Fruit fly (Drosophila melanogaster) whole organism, embryonic: ENCODE results near the gene CG13138.

Experiments
- CG1024 ChIP-seq: fragments of 200-800 bp; sonication (Bioruptor generic); IDR thresholded peaks from 2 replicates; pipeline ENCODE4 v1.3.6; 2022; ENCODE audit warnings: missing biosample characterization, missing genetic modification characterization
- CG10366 ChIP-seq: fragments of 200-800 bp; sonication (Bioruptor generic); IDR thresholded peaks from 2 replicates; pipeline ENCODE4 v1.3.6; 2022; ENCODE audit warnings: missing biosample characterization, missing genetic modification characterization
- CG10462 ChIP-seq: fragments of 200-800 bp; sonication (Bioruptor generic); optimal IDR thresholded peaks from 2 replicates; lab custom pipeline; 2016; ENCODE audit warnings: missing biosample characterization, missing genetic modification characterization
- CG12236 ChIP-seq: fragments of 200-800 bp; sonication (Bioruptor generic); optimal IDR thresholded peaks from 2 replicates; lab custom pipeline; 2016; ENCODE audit warnings: missing biosample characterization, missing genetic modification characterization
- CG12391 ChIP-seq: fragments of 200-800 bp; sonication (Bioruptor generic); optimal IDR thresholded peaks from 3 replicates; lab custom pipeline; 2018; ENCODE audit warnings: missing biosample characterization, mild to moderate bottlenecking, missing genetic modification characterization, moderate library complexity
- CG14014 ChIP-seq: fragments of 200-800 bp; sonication (Bioruptor generic); IDR thresholded peaks from 2 replicates; pipeline ENCODE4 v1.3.6; 2022; ENCODE audit warnings: missing biosample characterization, missing genetic modification characterization
- CG14667 ChIP-seq: fragments of 200-800 bp; sonication (Bioruptor generic); IDR thresholded peaks from 2 replicates; pipeline ENCODE4 v1.3.6; 2022; ENCODE audit warnings: missing biosample characterization, missing genetic modification characterization
- CG1647 ChIP-seq: fragments of 200-800 bp; sonication (Bioruptor generic); optimal IDR thresholded peaks from 3 replicates; lab custom pipeline; 2016; ENCODE audit warnings: missing biosample characterization, missing genetic modification characterization
- CG16863 ChIP-seq: fragments of 200-800 bp; sonication (Bioruptor generic); optimal IDR thresholded peaks from 3 replicates; lab custom pipeline; 2016; ENCODE audit warnings: missing biosample characterization, missing genetic modification characterization
- CG17328 ChIP-seq: fragments of 200-800 bp; sonication (Bioruptor generic); IDR thresholded peaks from 2 replicates; pipeline ENCODE4 v1.3.6; 2022; ENCODE audit warnings: missing biosample characterization, missing genetic modification characterization
- CG18262 ChIP-seq: fragments of 200-800 bp; optimal IDR thresholded peaks from 3 replicates; lab custom pipeline; 2019; ENCODE audit warnings: missing biosample characterization, mild to moderate bottlenecking, missing genetic modification characterization, moderate library complexity
- CG18764 ChIP-seq: fragments of 200-800 bp; sonication (Bioruptor generic); optimal IDR thresholded peaks from 3 replicates; lab custom pipeline; 2016; ENCODE audit warnings: missing biosample characterization, missing genetic modification characterization
- CG2889 ChIP-seq: fragments of 200-800 bp; sonication (Bioruptor generic); IDR thresholded peaks from 3 replicates; pipeline ENCODE4 v1.3.6; 2022; ENCODE audit warnings: missing biosample characterization, missing genetic modification characterization
- CG31224 ChIP-seq: fragments of 200-800 bp; sonication (Bioruptor generic); IDR thresholded peaks from 2 replicates; pipeline ENCODE4 v1.3.6; 2022; ENCODE audit warnings: missing biosample characterization, missing genetic modification characterization
- CG31365 ChIP-seq: fragments of 200-800 bp; sonication (Bioruptor generic); optimal IDR thresholded peaks from 2 replicates; lab custom pipeline; 2018; ENCODE audit warnings: missing biosample characterization, mild to moderate bottlenecking, missing genetic modification characterization
- CG3281 ChIP-seq: fragments of 200-800 bp; sonication (Bioruptor generic); optimal IDR thresholded peaks from 3 replicates; lab custom pipeline; 2017; ENCODE audit warnings: missing biosample characterization, mild to moderate bottlenecking, missing genetic modification characterization
- CG4328 ChIP-seq: fragments of 200-800 bp; sonication (Bioruptor generic); optimal IDR thresholded peaks from 3 replicates; lab custom pipeline; 2017; ENCODE audit warnings: missing biosample characterization, missing genetic modification reagents, missing genetic modification characterization
- CG4360 ChIP-seq: fragments of 200-800 bp; sonication (Bioruptor generic); IDR thresholded peaks from 2 replicates; pipeline ENCODE4 v1.3.6; 2022; ENCODE audit warnings: missing biosample characterization, missing genetic modification characterization
- CG5180 ChIP-seq: fragments of 200-800 bp; sonication (Bioruptor generic); optimal IDR thresholded peaks from 3 replicates; lab custom pipeline; 2017; ENCODE audit warnings: missing biosample characterization, missing genetic modification characterization, mild to moderate bottlenecking, moderate library complexity, missing genetic modification reagents
- CG5953 ChIP-seq: fragments of 200-800 bp; sonication (Bioruptor generic); IDR thresholded peaks from 2 replicates; pipeline ENCODE4 v1.3.6; 2022; ENCODE audit warnings: missing biosample characterization, missing genetic modification characterization
- CG6254 ChIP-seq: fragments of 200-800 bp; sonication (Bioruptor generic); optimal IDR thresholded peaks from 3 replicates; lab custom pipeline; 2017; ENCODE audit warnings: mild to moderate bottlenecking, missing biosample characterization, missing genetic modification reagents, missing genetic modification characterization
- CG8478 ChIP-seq: fragments of >200 bp; optimal IDR thresholded peaks from 2 replicates; lab custom pipeline; 2018
- CG8944 ChIP-seq: fragments of 200-800 bp; sonication (Bioruptor generic); optimal IDR thresholded peaks from 3 replicates; lab custom pipeline; 2016; ENCODE audit warnings: missing biosample characterization, missing genetic modification characterization
- CG9437 ChIP-seq: fragments of 200-800 bp; sonication (Bioruptor generic); optimal IDR thresholded peaks from 2 replicates; lab custom pipeline; 2018; ENCODE audit warnings: missing biosample characterization, mild to moderate bottlenecking, missing genetic modification characterization
- CG9797 ChIP-seq: fragments of 200-800 bp; sonication (Bioruptor generic); optimal IDR thresholded peaks from 3 replicates; lab custom pipeline; 2018; ENCODE audit warnings: missing biosample characterization, mild to moderate bottlenecking, missing genetic modification characterization
- CkIIα-i1 ChIP-seq: fragments of 200-800 bp; sonication (Bioruptor generic); IDR thresholded peaks from 2 replicates; pipeline ENCODE4 v1.3.6; 2022; ENCODE audit warnings: missing biosample characterization, missing genetic modification characterization
- CrebB ChIP-seq: fragments of 200-800 bp; sonication (Bioruptor generic); optimal IDR thresholded peaks from 3 replicates; lab custom pipeline; 2018; ENCODE audit warnings: missing biosample characterization, mild to moderate bottlenecking, missing genetic modification characterization
- Doc3 ChIP-seq: fragments of 200-800 bp; sonication (Bioruptor generic); IDR thresholded peaks from 3 replicates; pipeline ENCODE4 v1.3.6; 2022; ENCODE audit warnings: missing biosample characterization, missing genetic modification characterization; ENCODE audit not compliant: partially characterized antibody
- Hey ChIP-seq: fragments of 200-800 bp; sonication (Bioruptor generic); optimal IDR thresholded peaks from 3 replicates; lab custom pipeline; 2018; ENCODE audit warnings: missing biosample characterization, mild to moderate bottlenecking, missing genetic modification characterization
- HmgD ChIP-seq: fragments of 200-800 bp; sonication (Bioruptor generic); optimal IDR thresholded peaks from 3 replicates; lab custom pipeline; 2016; ENCODE audit warnings: missing biosample characterization, missing genetic modification characterization
- HmgZ ChIP-seq: fragments of 200-800 bp; sonication (Bioruptor generic); optimal IDR thresholded peaks from 2 replicates; lab custom pipeline; 2018; ENCODE audit warnings: missing biosample characterization, mild to moderate bottlenecking, missing genetic modification characterization
- Kr ChIP-seq: fragments of 200-800 bp; sonication (Bioruptor generic); optimal IDR thresholded peaks from 2 replicates; lab custom pipeline; 2017; ENCODE audit warnings: missing biosample characterization, mild to moderate bottlenecking, missing genetic modification characterization
- Optix ChIP-seq: fragments of 200-800 bp; sonication (Bioruptor generic); IDR thresholded peaks from 3 replicates; pipeline ENCODE4 v1.3.6; 2022; ENCODE audit warnings: missing biosample characterization, missing genetic modification characterization
- Rx ChIP-seq: fragments of 200-800 bp; sonication (Bioruptor generic); IDR thresholded peaks from 2 replicates; pipeline ENCODE4 v1.3.6; 2022; ENCODE audit warnings: missing biosample characterization, missing genetic modification characterization
- Sry-β ChIP-seq: fragments of 200-800 bp; sonication (Bioruptor generic); optimal IDR thresholded peaks from 2 replicates; lab custom pipeline; 2018; ENCODE audit warnings: missing biosample characterization, mild to moderate bottlenecking, missing genetic modification characterization, moderate library complexity
- Xbp1 ChIP-seq: fragments of 200-800 bp; sonication (Bioruptor generic); optimal IDR thresholded peaks from 3 replicates; lab custom pipeline; 2016; ENCODE audit warnings: missing biosample characterization, mild to moderate bottlenecking, missing genetic modification characterization
- YL-1 ChIP-seq: fragments of 200-800 bp; sonication (Bioruptor generic); optimal IDR thresholded peaks from 3 replicates; lab custom pipeline; 2017; ENCODE audit warnings: missing biosample characterization, mild to moderate bottlenecking, missing genetic modification characterization
- ash1 ChIP-seq: fragments of 200-800 bp; sonication (Bioruptor generic); optimal IDR thresholded peaks from 2 replicates; lab custom pipeline; 2018; ENCODE audit warnings: missing biosample characterization, mild to moderate bottlenecking, missing genetic modification characterization
- bsh ChIP-seq, 2 experiments: fragments of 200-800 bp; sonication (Bioruptor generic); optimal IDR thresholded peaks; 2 replicates each; lab custom pipeline; 2017 to 2018; ENCODE audit warnings: mild to moderate bottlenecking in 2 of 2, missing biosample characterization in 2 of 2, missing genetic modification characterization in 2 of 2, moderate library complexity in 1 of 2
- croc ChIP-seq: fragments of 200-800 bp; sonication (Bioruptor generic); conservative IDR thresholded peaks from 3 replicates; pipeline ENCODE4 v1.3.6; 2022; ENCODE audit warnings: missing biosample characterization, missing genetic modification characterization
- dmrt99B ChIP-seq: fragments of 200-800 bp; sonication (Bioruptor generic); optimal IDR thresholded peaks from 2 replicates; lab custom pipeline; 2018; ENCODE audit warnings: missing biosample characterization, mild to moderate bottlenecking, missing genetic modification characterization, moderate library complexity
- ewg ChIP-seq: fragments of 200-800 bp; sonication (Bioruptor generic); optimal IDR thresholded peaks from 3 replicates; lab custom pipeline; 2017; ENCODE audit warnings: mild to moderate bottlenecking, missing biosample characterization, missing genetic modification reagents, missing genetic modification characterization
- fd3F ChIP-seq: fragments of 200-800 bp; sonication (Bioruptor generic); optimal IDR thresholded peaks from 2 replicates; lab custom pipeline; 2018; ENCODE audit warnings: missing biosample characterization, mild to moderate bottlenecking, missing genetic modification characterization, moderate library complexity
- her ChIP-seq: fragments of 200-800 bp; sonication (Bioruptor generic); optimal IDR thresholded peaks from 2 replicates; lab custom pipeline; 2016; ENCODE audit warnings: missing biosample characterization, missing genetic modification characterization
- lab ChIP-seq: fragments of 200-800 bp; sonication (Bioruptor generic); optimal IDR thresholded peaks from 3 replicates; lab custom pipeline; 2017; ENCODE audit warnings: missing biosample characterization, missing genetic modification characterization, mild to moderate bottlenecking, moderate library complexity, missing genetic modification reagents
- maf-S ChIP-seq: fragments of 200-800 bp; sonication (Bioruptor generic); optimal IDR thresholded peaks from 2 replicates; lab custom pipeline; 2016; ENCODE audit warnings: missing biosample characterization, missing genetic modification characterization
- oc ChIP-seq: fragments of 200-800 bp; sonication (Bioruptor generic); optimal IDR thresholded peaks from 2 replicates; lab custom pipeline; 2018; ENCODE audit warnings: missing biosample characterization, mild to moderate bottlenecking, missing genetic modification characterization, moderate library complexity
- psq ChIP-seq: fragments of 200-800 bp; sonication (Bioruptor generic); optimal IDR thresholded peaks from 2 replicates; lab custom pipeline; 2017; ENCODE audit warnings: missing biosample characterization, missing genetic modification characterization
- rib ChIP-seq: fragments of 200-800 bp; sonication (Bioruptor generic); IDR thresholded peaks from 2 replicates; pipeline ENCODE4 v1.3.6; 2022; ENCODE audit warnings: missing biosample characterization, missing genetic modification characterization
- wdn ChIP-seq: fragments of 200-800 bp; sonication (Bioruptor generic); IDR thresholded peaks from 2 replicates; pipeline ENCODE4 v1.3.6; 2022; ENCODE audit warnings: missing biosample characterization, missing genetic modification characterization
- wor ChIP-seq: fragments of 200-800 bp; sonication (Bioruptor generic); IDR thresholded peaks from 2 replicates; pipeline ENCODE4 v1.3.6; 2022; ENCODE audit warnings: missing biosample characterization, missing genetic modification characterization

Gene CG13138

dm6 chr2L:10339212-10339721 is 37.4 kb upstream of the CG13138 start, which contains the start of gene SamDC (continued):
- TF ChIP-seq CG31365 (tag; lab: Kevin White, UChicago) (no peak), CG10366 (GFP tag; lab: Robert Waterston, UW) (no peak; the same call in 1 of the 2 replicates), Doc3 (peak; percentile 68), CG1647 (GFP tag; lab: Kevin White, UChicago) (no peak), croc (GFP tag; lab: Robert Waterston, UW) (no peak), YL-1 (GFP tag; lab: Kevin White, UChicago) (peak; percentile 61), rib (GFP tag; lab: Robert Waterston, UW) (no peak), CG4328 (GFP tag; lab: Kevin White, UChicago) (no peak), oc (tag; lab: Kevin White, UChicago) (no peak), CG18764 (peak; percentile 5), wdn (GFP tag; lab: Robert Waterston, UW) (no peak), Kr (GFP tag; lab: Kevin White, UChicago) (no peak), CG31224 (no peak), wor (GFP tag; lab: Robert Waterston, UW) (no peak), CG9797 (GFP tag; lab: Kevin White, UChicago) (peak; percentile 44), CkIIα-i1 (GFP tag; lab: Robert Waterston, UW) (no peak), CG3281 (peak; percentile 26), ash1 (peak; percentile 16), Hey (no peak), lab (GFP tag; lab: Kevin White, UChicago) (no peak), CG14014 (no peak), CG10462 (no peak), her (peak; percentile 39), ewg (no peak), CG9437 (peak; percentile 25), CG8944 (peak; percentile 17), Optix (GFP tag; lab: Robert Waterston, UW) (no peak), CG2889 (GFP tag; lab: Robert Waterston, UW) (no peak), fd3F (GFP tag; lab: Kevin White, UChicago) (peak; percentile 25), CG17328 (GFP tag; lab: Robert Waterston, UW) (peak; percentile 24; the same call in 1 of the 2 replicates), Xbp1 (GFP tag; lab: Kevin White, UChicago) (peak; percentile 51), CG5180 (GFP tag; lab: Kevin White, UChicago) (peak; percentile 59), bsh (GFP tag; optimal IDR thresholded peaks at IDR 0.05; lab: Kevin White, UChicago) (peak in 1 of 2 experiments; percentile 49), CG12391 (tag; lab: Kevin White, UChicago) (peak; percentile 71), maf-S (GFP tag; lab: Kevin White, UChicago) (no peak), CG5953 (no peak), dmrt99B (tag; lab: Kevin White, UChicago) (peak; percentile 26), psq (GFP tag; lab: Kevin White, UChicago) (peak; percentile 38), CG8478 (lab: Kevin White, UChicago) (no peak), HmgZ (tag; lab: Kevin White, UChicago) (peak; percentile 59), CrebB (peak; percentile 18), Sry-β (no peak), CG14667 (no peak), HmgD (GFP tag; lab: Kevin White, UChicago) (peak; percentile 27), CG6254 (GFP tag; lab: Kevin White, UChicago) (no peak), CG16863 (GFP tag; lab: Kevin White, UChicago) (no peak), CG4360 (0 out of 2 replicates have a peak, but pooled peaks have one; percentile 31), Rx (GFP tag; lab: Robert Waterston, UW) (no peak), CG1024 (GFP tag; lab: Robert Waterston, UW) (peak; percentile 95), CG18262 (tag; lab: Kevin White, UChicago) (no peak), CG12236 (GFP tag; lab: Kevin White, UChicago) (no peak)
